Worm (Caenorhabditis elegans) whole organism, L1 larva: Measurements from ENCODE around the gene btb-6.

Experiments
- dpl-1 ChIP-seq, 3 experiments: fragments of 150-350 bp in 2 of 3; sonication (generic microtip) in 1 of 3; optimal IDR thresholded peaks; 2 replicates each; lab custom pipeline; 2014 to 2017; ENCODE audit warnings: missing biosample characterization in 3 of 3, missing genetic modification characterization in 3 of 3, missing genetic modification reagents in 3 of 3
- fkh-10 ChIP-seq: sonication (generic microtip); optimal IDR thresholded peaks from 2 replicates; lab custom pipeline; 2017; ENCODE audit warnings: missing biosample characterization, missing genetic modification reagents, missing genetic modification characterization
- lsy-2 ChIP-seq, 2 experiments: fragments of 150-350 bp; optimal IDR thresholded peaks; 2 replicates each; lab custom pipeline; 2014; ENCODE audit warnings: missing biosample characterization in 2 of 2, missing genetic modification characterization in 2 of 2
- mep-1 ChIP-seq: fragments of 150-350 bp; optimal IDR thresholded peaks from 2 replicates; lab custom pipeline; 2014; ENCODE audit warnings: missing biosample characterization, missing genetic modification characterization
- nhr-11 ChIP-seq: fragments of 150-350 bp; optimal IDR thresholded peaks from 2 replicates; lab custom pipeline; 2014; ENCODE audit warnings: missing biosample characterization, missing genetic modification characterization
- nhr-237 ChIP-seq: fragments of 150-350 bp; optimal IDR thresholded peaks from 2 replicates; lab custom pipeline; 2014; ENCODE audit warnings: missing biosample characterization, missing genetic modification characterization
- nhr-76 ChIP-seq: sonication (generic microtip); optimal IDR thresholded peaks from 2 replicates; lab custom pipeline; 2017; ENCODE audit warnings: missing biosample characterization, missing genetic modification characterization

- TF ChIP-seq nhr-76 (tag; lab: Kevin White, UChicago) (no peak), mep-1 (tag; lab: Kevin White, UChicago) (no peak), lsy-2 (tag; optimal IDR thresholded peaks at IDR 0.05; lab: Kevin White, UChicago) (no peak), dpl-1 (GFP tag; optimal IDR thresholded peaks at IDR 0.05; lab: Kevin White, UChicago) (no peak), fkh-10 (GFP tag; lab: Kevin White, UChicago) (no peak), nhr-11 (tag; lab: Kevin White, UChicago) (no peak), nhr-237 (tag; lab: Kevin White, UChicago) (no peak)
These were observed 42.4 kb upstream of the btb-6 start for ce11 chrII:1672673-1673072.
